Worm (Caenorhabditis elegans) whole organism, late embryonic: ENCODE data around the gene cacn-1.

Experiments used
- hlh-13 ChIP-seq: fragments of 200-800 bp; sonication (Bioruptor generic); optimal IDR thresholded peaks from 2 replicates; lab custom pipeline; 2018; ENCODE audit warnings: mild to moderate bottlenecking, missing genetic modification characterization, missing compliant biosample characterization
- pha-4 ChIP-seq: fragments of 150-350 bp; optimal IDR thresholded peaks from 2 replicates; lab custom pipeline; 2018; ENCODE audit warnings: missing biosample characterization, missing genetic modification reagents, missing genetic modification characterization

DNA sequence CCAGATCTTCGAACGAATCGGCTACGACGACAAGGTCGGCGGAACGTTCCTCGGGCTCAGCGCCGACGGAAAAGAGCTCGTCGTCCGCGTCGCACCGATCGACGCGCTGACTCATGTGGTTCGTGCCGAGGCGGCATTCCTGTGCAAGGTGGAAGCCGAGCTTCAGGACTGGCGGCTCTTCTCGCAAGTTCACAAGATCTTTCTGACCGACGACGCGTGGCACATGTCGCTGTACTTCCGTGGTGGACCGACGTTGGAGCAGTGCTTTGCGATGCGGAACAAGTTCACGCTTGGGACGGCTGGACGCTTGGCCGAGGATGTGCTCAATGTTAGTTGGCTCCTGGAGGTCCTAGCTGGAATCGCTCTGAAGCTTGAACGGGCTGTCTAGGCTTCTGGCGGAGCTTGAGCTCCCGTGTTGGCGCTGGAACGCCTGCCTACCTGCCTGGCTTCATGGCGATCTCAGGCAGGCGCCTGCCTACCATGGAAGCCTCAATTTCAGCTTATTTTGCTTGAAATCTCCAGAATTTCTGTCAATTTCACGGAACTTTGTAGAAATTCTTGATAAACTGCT is 3.0 kb downstream of the cacn-1 start:
- TF ChIP-seq hlh-13 (GFP tag; lab: Kevin White, UChicago) (no peak), pha-4 (tag; lab: Kevin White, UChicago) (no peak)
